Worm (Caenorhabditis elegans): Measurements from ENCODE around the gene srw-11.

Gene srw-11

ce11 chrV:15235661-15236060 is 4.5 kb downstream of the srw-11 start, which contains the start of gene nhr-164:
Gene nhr-164 (minus strand): TSS chrV:15235761.
- TF ChIP-seq nhr-90 (tag; optimal IDR thresholded peaks at IDR 0.05): no peak
- no peak for TF ChIP-seq lir-1 (GFP tag; conservative IDR thresholded peaks at IDR 0.05)
- TF ChIP-seq F57A8.1 (GFP tag; optimal IDR thresholded peaks at IDR 0.05): no peak
- no peak for TF ChIP-seq mcd-1 (GFP tag; IDR thresholded peaks at IDR 0.05)
- TF ChIP-seq ekl-4 (GFP tag; IDR thresholded peaks at IDR 0.05): no peak
- no peak for TF ChIP-seq rpc-1 (optimal IDR thresholded peaks at IDR 0.05)
- no peak for TF ChIP-seq rpc-1 (tag; optimal IDR thresholded peaks at IDR 0.05)
- no peak for TF ChIP-seq T07F8.4 (tag; optimal IDR thresholded peaks at IDR 0.05)
- TF ChIP-seq F10E7.11 (tag; optimal IDR thresholded peaks at IDR 0.05): no peak
- no peak for TF ChIP-seq ztf-26 (tag; optimal IDR thresholded peaks at IDR 0.05)
- no peak for TF ChIP-seq rcor-1 (GFP tag; IDR thresholded peaks at IDR 0.05)
- no peak for TF ChIP-seq fkh-3 (tag; optimal IDR thresholded peaks at IDR 0.05)
- TF ChIP-seq dpl-1 (GFP tag; optimal IDR thresholded peaks at IDR 0.05): no peak

ce11 chrV:15232200-15232599 is 7.9 kb downstream of the srw-11 start, which contains the start of gene srw-13:
Gene srw-13 (plus strand): TSS chrV:15232500.
- TF ChIP-seq somi-1 (GFP tag; optimal IDR thresholded peaks at IDR 0.05): no peak
- no peak for TF ChIP-seq rcor-1 (GFP tag; IDR thresholded peaks at IDR 0.05)
- TF ChIP-seq nhr-179 (tag; optimal IDR thresholded peaks at IDR 0.05): no peak
- TF ChIP-seq pbrm-1 (GFP tag; IDR thresholded peaks at IDR 0.05): no peak
- no peak for TF ChIP-seq B0336.3 (GFP tag; IDR thresholded peaks at IDR 0.05)
- TF ChIP-seq snpc-1.1 (tag; optimal IDR thresholded peaks at IDR 0.05; ENCODE audit: insufficient read depth): no peak
- no peak for TF ChIP-seq lir-1 (GFP tag; conservative IDR thresholded peaks at IDR 0.05)
- no peak for TF ChIP-seq F23B12.7 (tag; optimal IDR thresholded peaks at IDR 0.05; ENCODE audit: insufficient read depth)
- TF ChIP-seq Y56A3A.18 (GFP tag; IDR thresholded peaks at IDR 0.05): no peak
- no peak for TF ChIP-seq K12H6.12 (tag; optimal IDR thresholded peaks at IDR 0.05)
- TF ChIP-seq T26A5.8 (tag; optimal IDR thresholded peaks at IDR 0.05): no peak
- TF ChIP-seq lag-1 (GFP tag; IDR thresholded peaks at IDR 0.05): no peak

DNA sequence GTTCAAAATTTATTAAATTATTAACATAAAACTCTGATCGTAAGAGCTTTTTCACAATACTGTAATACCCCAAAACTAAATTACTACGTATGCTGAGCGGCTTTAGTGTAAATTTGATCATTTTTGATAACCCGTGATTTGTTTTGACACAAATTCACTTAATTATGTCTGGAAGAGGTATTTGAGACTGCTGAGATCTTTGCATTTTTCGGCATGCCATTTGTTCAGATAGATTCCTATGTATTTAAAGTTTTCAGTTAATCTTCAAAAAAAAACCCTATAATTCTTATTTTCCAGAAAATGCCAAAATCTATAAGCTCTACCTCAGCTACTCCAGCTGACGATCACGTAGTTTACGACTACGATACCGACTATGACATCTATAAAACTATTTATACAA is 9.9 kb downstream of the srw-11 start, which contains the start of gene srw-15:
Gene srw-15, plus strand, starts transcription at position 301 of the 400 bp plus-strand sequence.
- TF ChIP-seq Y79H2A.3 (GFP tag; conservative IDR thresholded peaks at IDR 0.05): no peak
- no peak for TF ChIP-seq attf-5 (GFP tag; optimal IDR thresholded peaks at IDR 0.05)
- no peak for TF ChIP-seq nhr-179 (tag; optimal IDR thresholded peaks at IDR 0.05)
- no peak for TF ChIP-seq ztf-25 (GFP tag; IDR thresholded peaks at IDR 0.05)
- no peak for TF ChIP-seq tbx-9 (tag; optimal IDR thresholded peaks at IDR 0.05; ENCODE audit: borderline replicate concordance)
- no peak for TF ChIP-seq ztf-6 (GFP tag; IDR thresholded peaks at IDR 0.05)
- no peak for TF ChIP-seq sdz-38 (tag; optimal IDR thresholded peaks at IDR 0.05)
- TF ChIP-seq ztf-3 (GFP tag; optimal IDR thresholded peaks at IDR 0.05): no peak
- no peak for TF ChIP-seq ztf-18 (tag; optimal IDR thresholded peaks at IDR 0.05)
- no peak for TF ChIP-seq hrde-1 (tag; optimal IDR thresholded peaks at IDR 0.05; ENCODE audit: borderline replicate concordance)
- no peak for TF ChIP-seq let-526 (GFP tag; IDR thresholded peaks at IDR 0.05)
- TF ChIP-seq ztf-28 (GFP tag; IDR thresholded peaks at IDR 0.05): no peak
- TF ChIP-seq T07F8.4 (tag; optimal IDR thresholded peaks at IDR 0.05): no peak
- no peak for TF ChIP-seq xnd-1 (tag; optimal IDR thresholded peaks at IDR 0.05)
- no peak for TF ChIP-seq fkh-3 (tag; optimal IDR thresholded peaks at IDR 0.05)
- TF ChIP-seq F37B4.10 (GFP tag; IDR thresholded peaks at IDR 0.05): no peak
- no peak for TF ChIP-seq nfya-2 (GFP tag; IDR thresholded peaks at IDR 0.05)
- no peak for TF ChIP-seq pha-4 (tag; optimal IDR thresholded peaks at IDR 0.05)
- TF ChIP-seq nhr-90 (tag; optimal IDR thresholded peaks at IDR 0.05): no peak
- TF ChIP-seq F52B5.7 (tag; optimal IDR thresholded peaks at IDR 0.05): no peak

Measured in whole organism, young adult.